Fruit fly (Drosophila melanogaster): Measurements from ENCODE around the gene Ddrgk1.

DNA sequence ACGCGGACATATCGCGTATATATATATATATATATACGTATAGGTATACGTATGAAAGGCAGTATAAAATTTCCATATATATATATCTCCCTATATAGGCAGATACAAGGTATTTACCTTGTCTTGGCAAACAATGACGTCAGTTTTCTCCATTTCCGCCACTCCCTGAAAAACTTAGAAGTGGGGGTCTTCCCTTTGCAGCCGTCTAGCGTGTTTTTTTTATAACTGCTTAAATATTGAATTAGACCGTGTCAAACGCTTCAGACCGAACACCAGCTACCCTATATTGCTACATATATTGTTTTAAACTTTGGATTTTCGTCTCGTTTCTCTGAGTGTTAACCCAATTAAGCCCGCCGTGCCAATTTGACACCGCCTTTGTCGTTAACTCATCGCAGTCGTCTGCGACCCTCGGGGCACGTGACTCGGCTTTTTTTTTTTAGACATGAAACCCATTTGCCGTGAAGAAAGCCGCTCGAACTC lies 38.2 kb upstream of the Ddrgk1 start:
- TF ChIP-seq D1 (tag; optimal IDR thresholded peaks at IDR 0.05): no peak
- no peak for TF ChIP-seq CG17806 (tag; optimal IDR thresholded peaks at IDR 0.05)
- TF ChIP-seq CG12605 (GFP tag; IDR thresholded peaks at IDR 0.05): no peak
- TF ChIP-seq CG4496 (GFP tag; IDR thresholded peaks at IDR 0.05): no peak
- TF ChIP-seq CG15710 (tag; optimal IDR thresholded peaks at IDR 0.05): no peak
- TF ChIP-seq CG10348 (GFP tag; IDR thresholded peaks at IDR 0.05): no peak
